Worm (Caenorhabditis elegans): ENCODE data around the gene K01D12.1.

Gene K01D12.1

DNA sequence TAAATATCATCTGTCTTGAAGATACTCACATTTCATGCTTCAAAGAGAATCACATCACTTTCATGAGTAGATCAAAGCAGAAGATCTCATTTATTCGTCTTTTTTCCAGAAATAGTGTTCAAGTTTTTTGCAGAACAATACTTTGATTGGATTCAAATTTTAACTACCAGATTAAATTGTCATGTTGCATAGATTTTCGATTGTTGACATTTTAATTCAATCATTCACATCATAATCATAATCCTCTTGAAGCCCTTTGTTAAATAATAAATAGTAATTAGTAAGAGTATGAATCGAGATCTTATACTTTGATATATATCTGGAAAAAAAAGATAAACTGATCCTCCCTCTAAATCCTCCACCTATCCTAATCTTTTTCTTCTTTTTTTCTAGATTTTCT lies 50.5 kb downstream of the K01D12.1 start:
- TF ChIP-seq W03F9.2 (tag; optimal IDR thresholded peaks at IDR 0.05) (no peak), him-1 (tag; optimal IDR thresholded peaks at IDR 0.05) (no peak), dao-5 (tag; optimal IDR thresholded peaks at IDR 0.05) (no peak)
